Worm (Caenorhabditis elegans): ENCODE data around the gene ugt-10.
"Not testable (repeated sequence)": the region's sequence is repeated elsewhere in the genome, so short reads cannot be mapped to it uniquely, and the experiment has no call there.

The ugt-10 gene

DNA sequence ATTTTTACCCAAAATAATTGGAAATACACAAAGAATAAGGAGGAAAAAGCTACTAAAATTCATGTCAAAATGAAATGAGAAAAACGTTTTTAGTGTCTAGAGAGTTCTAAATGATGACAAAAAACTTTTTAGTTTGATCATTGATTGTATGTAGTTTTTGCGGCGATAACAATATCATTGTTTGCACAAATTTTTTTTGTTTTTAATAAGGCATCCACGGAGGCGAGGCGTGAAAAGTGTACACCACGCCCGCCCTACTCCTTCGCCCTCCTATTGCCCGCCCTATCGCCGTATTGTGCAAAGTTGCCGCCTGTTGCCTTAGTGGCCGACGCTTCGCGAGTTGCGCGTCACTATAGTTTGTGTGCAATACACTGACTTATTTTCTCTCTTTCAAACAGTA, at the start of gene ugt-10:
Gene ugt-10 (minus strand): TSS at position 101 of the 400 bp plus-strand sequence.
- TF ChIP-seq ama-1 (optimal IDR thresholded peaks at IDR 0.05); tra-4 (tag; optimal IDR thresholded peaks at IDR 0.05); hnd-1 (tag; optimal IDR thresholded peaks at IDR 0.05): not testable (repeated sequence)

DNA sequence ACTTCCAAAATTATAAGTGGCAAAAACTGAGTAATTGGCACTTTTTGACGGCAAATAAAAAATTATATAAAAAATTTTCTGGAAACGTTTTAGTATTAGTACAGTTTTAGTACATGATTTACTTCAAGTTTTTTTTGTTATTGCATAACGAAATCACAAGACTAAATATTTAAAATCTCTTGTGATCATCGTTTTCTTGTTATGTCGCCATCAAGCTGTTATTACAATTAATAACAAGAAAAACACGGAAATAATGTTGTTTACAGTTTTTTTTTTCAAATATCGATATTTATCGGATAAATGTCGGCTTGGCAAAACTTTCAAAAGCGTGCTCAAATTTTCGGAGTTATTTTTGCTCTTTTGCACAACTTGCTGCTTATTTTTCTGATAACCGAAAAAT, 48.7 kb upstream of the ugt-10 start, which contains the start of gene str-209:
Gene str-209 (plus strand): TSS at position 301 of the 400 bp plus-strand sequence.
- TF ChIP-seq tbx-11 (GFP tag; IDR thresholded peaks at IDR 0.05) (no peak), sea-1 (GFP tag; conservative IDR thresholded peaks at IDR 0.05) (no peak), ceh-36 (tag; optimal IDR thresholded peaks at IDR 0.05) (no peak), tra-4 (tag; optimal IDR thresholded peaks at IDR 0.05) (no peak), pes-1 (GFP tag; IDR thresholded peaks at IDR 0.05) (no peak), flt-1 (GFP tag; IDR thresholded peaks at IDR 0.05) (no peak)

DNA sequence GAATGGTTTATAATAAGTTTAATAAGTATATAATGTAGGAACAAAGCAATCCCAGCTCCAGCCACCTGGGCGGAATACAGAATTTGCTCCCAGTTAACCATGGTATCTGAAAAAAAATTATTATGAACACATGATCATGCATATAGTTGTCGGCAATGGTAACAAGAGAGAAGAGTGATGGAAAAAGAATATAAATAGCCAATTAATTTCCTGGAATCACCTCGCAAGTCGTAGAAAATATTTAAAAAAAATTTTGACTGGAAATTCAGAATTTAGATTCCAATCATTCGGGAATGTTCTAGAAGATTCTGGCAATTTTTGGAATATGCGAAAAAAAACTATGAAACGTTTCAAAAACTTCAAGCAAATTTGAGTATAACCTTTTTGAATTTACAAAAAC, 44.3 kb upstream of the ugt-10 start, which contains the start of gene str-211:
Gene str-211 (minus strand): TSS at position 101 of the 400 bp plus-strand sequence.
- TF ChIP-seq tra-4 (tag; optimal IDR thresholded peaks at IDR 0.05) (no peak), ceh-36 (tag; optimal IDR thresholded peaks at IDR 0.05) (no peak), hmg-4 (GFP tag; optimal IDR thresholded peaks at IDR 0.05) (no peak), aly-1 (tag; optimal IDR thresholded peaks at IDR 0.05) (no peak), F13C5.2 (tag; optimal IDR thresholded peaks at IDR 0.05) (no peak), hmbx-1 (tag; optimal IDR thresholded peaks at IDR 0.05) (no peak), sea-1 (GFP tag; conservative IDR thresholded peaks at IDR 0.05) (no peak), pes-1 (GFP tag; IDR thresholded peaks at IDR 0.05) (no peak), ceh-13 (GFP tag; optimal IDR thresholded peaks at IDR 0.05) (no peak), hnd-1 (tag; optimal IDR thresholded peaks at IDR 0.05) (no peak), tbx-11 (GFP tag; IDR thresholded peaks at IDR 0.05) (no peak), flt-1 (GFP tag; IDR thresholded peaks at IDR 0.05) (no peak)

DNA sequence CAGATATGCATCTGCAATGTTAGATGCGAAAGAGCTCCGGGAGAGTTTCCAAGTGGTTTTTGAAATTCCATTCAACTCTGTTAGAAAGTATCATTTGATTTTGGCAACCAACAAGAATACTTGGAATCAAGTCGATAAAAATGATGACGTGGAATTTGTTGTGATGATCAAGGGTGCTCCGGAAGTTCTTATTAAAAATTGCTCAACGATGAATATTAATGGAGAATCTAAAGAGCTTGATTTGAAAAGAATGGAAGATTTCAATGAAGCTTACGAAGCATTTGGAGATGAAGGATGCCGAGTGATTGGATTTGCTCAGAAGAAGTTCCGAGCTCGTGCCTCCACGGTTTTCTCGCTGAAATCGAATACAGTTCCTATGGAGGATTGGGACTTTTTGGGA, 37.4 kb upstream of the ugt-10 start:
- no peak for TF ChIP-seq F13C5.2 (tag; optimal IDR thresholded peaks at IDR 0.05)
- no peak for TF ChIP-seq scrt-1 (GFP tag; IDR thresholded peaks at IDR 0.05)
- TF ChIP-seq hmg-4 (GFP tag; optimal IDR thresholded peaks at IDR 0.05) = no peak
- no peak for TF ChIP-seq tbx-11 (GFP tag; IDR thresholded peaks at IDR 0.05)
- no peak for TF ChIP-seq flt-1 (GFP tag; IDR thresholded peaks at IDR 0.05)
- no peak for TF ChIP-seq hmbx-1 (tag; optimal IDR thresholded peaks at IDR 0.05)
- TF ChIP-seq sea-1 (GFP tag; conservative IDR thresholded peaks at IDR 0.05) = no peak
- no peak for TF ChIP-seq ama-1 (optimal IDR thresholded peaks at IDR 0.05)
- no peak for TF ChIP-seq pes-1 (GFP tag; IDR thresholded peaks at IDR 0.05)
- TF ChIP-seq aly-1 (tag; optimal IDR thresholded peaks at IDR 0.05) = no peak
- no peak for TF ChIP-seq tra-4 (tag; optimal IDR thresholded peaks at IDR 0.05)
- no peak for TF ChIP-seq ets-7 (tag; optimal IDR thresholded peaks at IDR 0.05)
- TF ChIP-seq tbx-37 (GFP tag; conservative IDR thresholded peaks at IDR 0.05) = no peak
- no peak for TF ChIP-seq B0310.2 (tag; optimal IDR thresholded peaks at IDR 0.05)
- TF ChIP-seq ceh-36 (tag; optimal IDR thresholded peaks at IDR 0.05) = no peak
- no peak for TF ChIP-seq ceh-13 (GFP tag; optimal IDR thresholded peaks at IDR 0.05)
- TF ChIP-seq hnd-1 (tag; optimal IDR thresholded peaks at IDR 0.05) = no peak

DNA sequence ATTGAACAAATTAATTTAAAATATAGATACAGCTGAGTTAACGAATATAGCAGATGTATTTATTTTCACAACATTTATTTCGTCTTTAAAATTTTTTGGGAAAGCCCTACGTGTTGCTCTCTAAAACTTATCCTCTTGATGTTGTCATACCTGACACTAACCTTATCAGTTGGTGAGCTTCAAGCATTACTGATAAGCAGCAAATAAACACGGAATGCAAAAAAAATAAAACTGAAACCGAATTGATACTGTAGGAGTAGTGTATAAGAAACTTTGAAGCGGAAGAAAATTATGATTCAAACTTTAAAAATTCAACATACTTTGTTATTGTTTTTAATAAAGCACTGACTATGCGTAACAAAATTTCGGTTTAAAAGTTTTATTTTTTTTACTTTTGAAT, 35.2 kb upstream of the ugt-10 start:
- no peak for TF ChIP-seq tra-4 (tag; optimal IDR thresholded peaks at IDR 0.05)
- TF ChIP-seq hmg-4 (GFP tag; optimal IDR thresholded peaks at IDR 0.05) = no peak
- TF ChIP-seq ceh-13 (GFP tag; optimal IDR thresholded peaks at IDR 0.05) = no peak
- no peak for TF ChIP-seq ets-7 (tag; optimal IDR thresholded peaks at IDR 0.05)
- TF ChIP-seq hmbx-1 (tag; optimal IDR thresholded peaks at IDR 0.05) = no peak
- no peak for TF ChIP-seq sea-1 (GFP tag; conservative IDR thresholded peaks at IDR 0.05)
- TF ChIP-seq tbx-11 (GFP tag; IDR thresholded peaks at IDR 0.05) = no peak
- no peak for TF ChIP-seq hnd-1 (tag; optimal IDR thresholded peaks at IDR 0.05)
- TF ChIP-seq F13C5.2 (tag; optimal IDR thresholded peaks at IDR 0.05) = no peak
- no peak for TF ChIP-seq flt-1 (GFP tag; IDR thresholded peaks at IDR 0.05)
- TF ChIP-seq tbx-37 (GFP tag; conservative IDR thresholded peaks at IDR 0.05) = no peak
- no peak for TF ChIP-seq aly-1 (tag; optimal IDR thresholded peaks at IDR 0.05)
- TF ChIP-seq scrt-1 (GFP tag; IDR thresholded peaks at IDR 0.05) = no peak
- TF ChIP-seq ama-1 (optimal IDR thresholded peaks at IDR 0.05) = no peak
- no peak for TF ChIP-seq ceh-36 (tag; optimal IDR thresholded peaks at IDR 0.05)
- no peak for TF ChIP-seq B0310.2 (tag; optimal IDR thresholded peaks at IDR 0.05)
- TF ChIP-seq pes-1 (GFP tag; IDR thresholded peaks at IDR 0.05) = no peak

DNA sequence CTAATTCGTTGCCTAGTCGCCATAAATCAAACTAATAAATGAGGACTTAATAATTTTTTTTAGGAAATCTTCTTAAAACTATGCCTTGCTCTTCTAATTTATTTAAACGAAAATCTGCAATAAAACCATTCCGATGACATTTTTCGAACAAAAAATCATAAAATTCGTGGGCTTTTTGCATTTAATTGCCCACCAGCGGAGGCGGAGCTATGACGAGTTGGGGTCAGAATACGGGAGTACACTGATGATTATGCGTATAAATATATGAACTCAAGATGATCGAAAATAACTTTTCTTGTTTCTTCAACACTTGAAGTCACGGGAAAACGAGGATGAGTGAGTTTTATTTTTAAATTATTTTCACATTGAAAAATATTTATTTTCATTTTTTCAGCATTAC, 34.5 kb upstream of the ugt-10 start, which contains the start of gene catp-2:
Gene catp-2 (plus strand): TSS at position 301 of the 400 bp plus-strand sequence.
- TF ChIP-seq B0310.2 (tag; optimal IDR thresholded peaks at IDR 0.05) = no peak
- no peak for TF ChIP-seq ets-7 (tag; optimal IDR thresholded peaks at IDR 0.05)
- TF ChIP-seq F13C5.2 (tag; optimal IDR thresholded peaks at IDR 0.05) = no peak
- no peak for TF ChIP-seq hnd-1 (tag; optimal IDR thresholded peaks at IDR 0.05)
- no peak for TF ChIP-seq flt-1 (GFP tag; IDR thresholded peaks at IDR 0.05)
- no peak for TF ChIP-seq tbx-11 (GFP tag; IDR thresholded peaks at IDR 0.05)
- no peak for TF ChIP-seq ceh-13 (GFP tag; optimal IDR thresholded peaks at IDR 0.05)
- no peak for TF ChIP-seq sea-1 (GFP tag; conservative IDR thresholded peaks at IDR 0.05)
- TF ChIP-seq hmg-4 (GFP tag; optimal IDR thresholded peaks at IDR 0.05) = no peak
- TF ChIP-seq scrt-1 (GFP tag; IDR thresholded peaks at IDR 0.05) = no peak
- TF ChIP-seq aly-1 (tag; optimal IDR thresholded peaks at IDR 0.05) = no peak
- no peak for TF ChIP-seq pes-1 (GFP tag; IDR thresholded peaks at IDR 0.05)
- TF ChIP-seq ceh-36 (tag; optimal IDR thresholded peaks at IDR 0.05) = no peak
- no peak for TF ChIP-seq hmbx-1 (tag; optimal IDR thresholded peaks at IDR 0.05)
- TF ChIP-seq ama-1 (optimal IDR thresholded peaks at IDR 0.05) = no peak

DNA sequence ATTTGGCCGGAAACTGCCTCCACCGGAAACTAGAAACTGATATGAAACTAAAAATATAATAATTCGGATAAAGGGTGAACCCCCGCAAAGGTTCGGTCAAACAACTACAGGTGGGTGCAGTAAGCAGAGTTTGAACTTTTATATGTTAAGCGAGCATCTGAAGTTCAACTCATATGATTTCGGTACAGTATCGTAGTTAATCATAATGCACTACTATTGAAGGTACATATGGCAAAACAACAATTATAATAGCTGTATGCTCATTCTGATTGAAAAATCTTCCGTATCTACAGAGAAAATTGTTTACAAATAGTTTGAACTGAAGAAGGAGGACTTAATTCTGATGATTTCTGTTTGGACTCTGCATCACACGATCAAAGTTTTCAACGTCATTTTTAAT, 33.3 kb upstream of the ugt-10 start:
- TF ChIP-seq B0310.2 (tag; optimal IDR thresholded peaks at IDR 0.05) = no peak

DNA sequence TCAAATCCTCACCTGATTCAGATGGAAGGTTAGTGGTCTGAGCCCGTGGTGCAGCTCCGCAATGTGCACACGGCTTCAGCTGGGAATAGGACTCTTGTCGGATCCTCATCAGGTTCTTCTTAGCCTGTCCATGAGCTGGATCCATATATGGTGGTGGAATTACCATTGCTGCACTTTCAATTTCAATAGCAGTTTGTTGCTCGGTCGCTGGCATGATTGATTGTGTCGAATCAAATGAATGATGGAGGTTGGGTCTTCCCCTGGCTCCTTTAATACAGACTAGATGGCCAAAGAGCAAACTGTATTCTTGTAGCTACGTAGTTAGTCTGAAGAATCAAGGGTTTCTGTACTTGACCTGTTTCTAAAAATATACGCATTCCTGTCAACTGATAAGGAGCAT, 32.9 kb upstream of the ugt-10 start, which contains the start of gene C02E7.10:
Gene C02E7.10 (minus strand): TSS at position 232 of the 400 bp plus-strand sequence.
- no peak for TF ChIP-seq hmg-4 (GFP tag; optimal IDR thresholded peaks at IDR 0.05)
